Worm (Caenorhabditis elegans) whole organism, early embryonic: Measurements from ENCODE around the gene C10E2.1.

Experiments
- B0310.2 ChIP-seq: sonication (generic microtip); optimal IDR thresholded peaks from 2 replicates; lab custom pipeline; 2016; ENCODE audit warnings: mild to moderate bottlenecking, missing genetic modification characterization, missing compliant biosample characterization
- ama-1 ChIP-seq: fragments of 150-350 bp; optimal IDR thresholded peaks from 2 replicates; lab custom pipeline; 2014
- ceh-36 ChIP-seq: sonication (generic microtip); optimal IDR thresholded peaks from 2 replicates; lab custom pipeline; 2016; ENCODE audit warnings: missing genetic modification characterization, inconsistent platforms, missing compliant biosample characterization
- flt-1 ChIP-seq: fragments of 200-800 bp; sonication (Bioruptor generic); IDR thresholded peaks from 2 replicates; pipeline ENCODE4 v1.3.6; 2022; ENCODE audit warnings: missing genetic modification characterization, missing compliant biosample characterization
- pes-1 ChIP-seq: fragments of 200-800 bp; sonication (Bioruptor generic); IDR thresholded peaks from 2 replicates; pipeline ENCODE4 v1.3.6; 2022; ENCODE audit warnings: missing genetic modification reagents, missing genetic modification characterization, missing compliant biosample characterization
- sea-1 ChIP-seq: fragments of 200-800 bp; sonication (Bioruptor generic); conservative IDR thresholded peaks from 2 replicates; pipeline ENCODE4 v1.3.6; 2022; ENCODE audit warnings: missing genetic modification characterization, missing compliant biosample characterization
- tbx-11 ChIP-seq: fragments of 200-800 bp; sonication (Bioruptor generic); IDR thresholded peaks from 2 replicates; pipeline ENCODE4 v1.3.6; 2022; ENCODE audit warnings: missing genetic modification characterization, missing compliant biosample characterization

ce11 chrX:16799065-16799663, 36.5 kb downstream of the C10E2.1 start:
- TF ChIP-seq ama-1 (lab: Kevin White, UChicago) = no peak
- no peak for TF ChIP-seq B0310.2 (tag; lab: Kevin White, UChicago)
- no peak for TF ChIP-seq flt-1 (GFP tag; lab: Robert Waterston, UW)
- TF ChIP-seq pes-1 (GFP tag; lab: Robert Waterston, UW) = no peak
- no peak for TF ChIP-seq sea-1 (GFP tag; lab: Robert Waterston, UW)
- no peak for TF ChIP-seq tbx-11 (GFP tag; lab: Robert Waterston, UW)
- TF ChIP-seq ceh-36 = no peak
